Worm (Caenorhabditis elegans) whole organism, L4 larva: Measurements from ENCODE around the gene clec-207.

Experiments
- dve-1 ChIP-seq: sonication (generic microtip); optimal IDR thresholded peaks from 2 replicates; lab custom pipeline; 2017; ENCODE audit warnings: antibody characterized with exemption, mild to moderate bottlenecking, missing genetic modification characterization, missing compliant biosample characterization; ENCODE audit not compliant: insufficient read depth
- hif-1 ChIP-seq, 2 experiments: sonication (generic microtip); optimal IDR thresholded peaks; 2 replicates each; lab custom pipeline; 2016 to 2017; ENCODE audit warnings: missing compliant biosample characterization in 2 of 2, missing genetic modification characterization in 2 of 2, missing genetic modification reagents in 2 of 2, missing genotype in 2 of 2, mild to moderate bottlenecking in 1 of 2
- mes-2 ChIP-seq: sonication (generic microtip); optimal IDR thresholded peaks from 2 replicates; lab custom pipeline; 2016; ENCODE audit warnings: missing genotype, mild to moderate bottlenecking, missing genetic modification characterization, missing compliant biosample characterization; ENCODE audit not compliant: poor library complexity, severe bottlenecking
- rbr-2 ChIP-seq: sonication (generic microtip); optimal IDR thresholded peaks from 2 replicates; lab custom pipeline; 2016; ENCODE audit warnings: missing genotype, missing genetic modification characterization, missing compliant biosample characterization
- snpc-4 ChIP-seq: fragments of 150-350 bp; optimal IDR thresholded peaks from 2 replicates; lab custom pipeline; 2014; ENCODE audit warnings: missing biosample characterization, missing genetic modification characterization

- TF ChIP-seq hif-1 (tag; optimal IDR thresholded peaks at IDR 0.05; lab: Kevin White, UChicago) = no peak
- no peak for TF ChIP-seq mes-2 (tag; lab: Kevin White, UChicago)
- no peak for TF ChIP-seq rbr-2
- no peak for TF ChIP-seq dve-1 (tag; lab: Kevin White, UChicago)
- TF ChIP-seq snpc-4 (tag; lab: Kevin White, UChicago) = no peak
Observed at ce11 chrV:2053509-2053908, 42.4 kb upstream of the clec-207 start, which contains the start of gene comt-5.
